Worm (Caenorhabditis elegans): ENCODE data around the gene F17A2.13.

- TF ChIP-seq flt-1 (GFP tag; IDR thresholded peaks at IDR 0.05) (peak; percentile 84), ceh-36 (tag; optimal IDR thresholded peaks at IDR 0.05) (peak; percentile 60), ceh-13 (GFP tag; optimal IDR thresholded peaks at IDR 0.05) (peak; percentile 55), ama-1 (optimal IDR thresholded peaks at IDR 0.05) (no peak), aly-1 (tag; optimal IDR thresholded peaks at IDR 0.05) (peak; percentile 59)
Observed at ce11 chrX:12367498-12367897, 46.0 kb downstream of the F17A2.13 start.
